Worm (Caenorhabditis elegans): ENCODE results near the gene immp-2.

DNA sequence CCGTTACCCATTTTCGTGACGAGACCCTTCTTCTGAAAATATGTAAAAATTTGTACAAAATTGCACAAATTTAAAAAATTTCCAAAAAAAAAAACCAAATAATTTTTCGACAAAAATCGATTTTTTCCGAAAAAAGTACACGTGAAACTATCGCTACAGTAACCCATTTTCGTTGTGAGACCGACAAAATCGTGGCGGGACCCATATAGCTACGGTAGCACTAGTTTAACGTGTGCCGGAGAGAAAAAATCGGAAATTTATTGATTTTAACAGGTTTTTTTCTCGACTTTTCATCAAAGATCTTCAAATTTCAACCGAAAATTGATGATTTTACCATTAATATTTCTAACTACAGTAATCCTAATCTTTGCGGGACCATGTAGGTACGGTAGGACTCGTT, 45.5 kb downstream of the immp-2 start:
- TF ChIP-seq grh-1 (GFP tag; IDR thresholded peaks at IDR 0.05) (no peak), ces-1 (GFP tag; optimal IDR thresholded peaks at IDR 0.05) (no peak), aha-1 (tag; optimal IDR thresholded peaks at IDR 0.05) (no peak), tbx-2 (tag; optimal IDR thresholded peaks at IDR 0.05) (no peak), pag-3 (tag; optimal IDR thresholded peaks at IDR 0.05; ENCODE audit: borderline replicate concordance, insufficient read depth) (no peak), efl-1 (optimal IDR thresholded peaks at IDR 0.05) (no peak), efl-1 (GFP tag; optimal IDR thresholded peaks at IDR 0.05 in 1 of 2) (no peak), skn-1 (tag; optimal IDR thresholded peaks at IDR 0.05) (no peak), zag-1 (tag; optimal IDR thresholded peaks at IDR 0.05) (no peak), pax-3 (tag; optimal IDR thresholded peaks at IDR 0.05) (no peak), fos-1 (tag; optimal IDR thresholded peaks at IDR 0.05) (no peak)

All from whole organism, L1 larva.